Fruit fly (Drosophila melanogaster) whole organism, adult: ENCODE data around the gene Bcs1.

Experiments used
- CG11617 ChIP-seq: fragments of 200-800 bp; sonication (Bioruptor generic); optimal IDR thresholded peaks from 2 replicates; lab custom pipeline; 2017; ENCODE audit warnings: mild to moderate bottlenecking, missing biosample characterization, missing genetic modification reagents, missing genetic modification characterization
- CG12768 ChIP-seq: fragments of 200-800 bp; sonication (Bioruptor generic); optimal IDR thresholded peaks from 2 replicates; lab custom pipeline; 2017; ENCODE audit warnings: missing biosample characterization, missing genetic modification characterization, mild to moderate bottlenecking, moderate library complexity, missing genetic modification reagents
- CG14711 ChIP-seq: fragments of 200-800 bp; sonication (Bioruptor generic); optimal IDR thresholded peaks from 2 replicates; lab custom pipeline; 2018; ENCODE audit warnings: missing biosample characterization, mild to moderate bottlenecking, missing genetic modification characterization, moderate library complexity
- CG1620 ChIP-seq: fragments of 200-800 bp; sonication (Bioruptor generic); optimal IDR thresholded peaks from 2 replicates; lab custom pipeline; 2016; ENCODE audit warnings: missing biosample characterization, missing genetic modification characterization
- CG5204 ChIP-seq: fragments of 200-800 bp; sonication (Bioruptor generic); optimal IDR thresholded peaks from 2 replicates; lab custom pipeline; 2016; ENCODE audit warnings: missing biosample characterization, missing genetic modification characterization
- CG7045 ChIP-seq: fragments of 200-800 bp; sonication (Bioruptor generic); optimal IDR thresholded peaks from 2 replicates; lab custom pipeline; 2017; ENCODE audit warnings: missing biosample characterization, mild to moderate bottlenecking, missing genetic modification characterization
- CG7101 ChIP-seq: fragments of 200-800 bp; sonication (Bioruptor generic); optimal IDR thresholded peaks from 2 replicates; lab custom pipeline; 2018; ENCODE audit warnings: missing biosample characterization, mild to moderate bottlenecking, missing genetic modification characterization, moderate library complexity
- Clk ChIP-seq: fragments of 200-800 bp; sonication (Bioruptor generic); optimal IDR thresholded peaks from 2 replicates; lab custom pipeline; 2017; ENCODE audit warnings: missing biosample characterization, missing genetic modification characterization
- Crg-1 ChIP-seq: fragments of 200-800 bp; sonication (Bioruptor generic); optimal IDR thresholded peaks from 2 replicates; lab custom pipeline; 2016; ENCODE audit warnings: missing biosample characterization, missing genetic modification characterization
- Hr96 ChIP-seq: fragments of 200-800 bp; sonication (Bioruptor generic); optimal IDR thresholded peaks from 2 replicates; lab custom pipeline; 2016; ENCODE audit warnings: missing biosample characterization, missing genetic modification characterization
- Mnt ChIP-seq: fragments of 200-800 bp; sonication (Bioruptor generic); optimal IDR thresholded peaks from 2 replicates; lab custom pipeline; 2016; ENCODE audit warnings: missing biosample characterization, mild to moderate bottlenecking, missing genetic modification characterization
- bab1 ChIP-seq: fragments of 200-800 bp; sonication (Bioruptor generic); optimal IDR thresholded peaks from 3 replicates; lab custom pipeline; 2019; ENCODE audit warnings: missing biosample characterization, mild to moderate bottlenecking, missing genetic modification characterization, moderate library complexity
- cnc ChIP-seq, 2 experiments: fragments of >200 bp; optimal IDR thresholded peaks; 2 replicates each; lab custom pipeline; 2017
- kay ChIP-seq: fragments of 200-800 bp; sonication (Bioruptor generic); peaks from one replicate; lab custom pipeline; 2016; ENCODE audit warnings: missing biosample characterization, missing genetic modification characterization, borderline replicate concordance
- ovo ChIP-seq: fragments of 200-800 bp; sonication (Bioruptor generic); optimal IDR thresholded peaks from 2 replicates; lab custom pipeline; 2016; ENCODE audit warnings: missing biosample characterization, missing genetic modification characterization
- pad ChIP-seq: fragments of 200-800 bp; sonication (Bioruptor generic); optimal IDR thresholded peaks from 3 replicates; lab custom pipeline; 2017; ENCODE audit warnings: missing biosample characterization, missing genetic modification characterization, mild to moderate bottlenecking, moderate library complexity, missing genetic modification reagents
- tj ChIP-seq: fragments of 200-800 bp; sonication (Bioruptor generic); optimal IDR thresholded peaks from 3 replicates; lab custom pipeline; 2017; ENCODE audit warnings: missing biosample characterization, mild to moderate bottlenecking, missing genetic modification characterization, moderate library complexity
- toe ChIP-seq: fragments of 200-800 bp; sonication (Bioruptor generic); optimal IDR thresholded peaks from 2 replicates; lab custom pipeline; 2016; ENCODE audit warnings: missing biosample characterization, missing genetic modification characterization

Bcs1 gene

dm6 chr2L:10266511-10266910, 44.1 kb downstream of the Bcs1 start, which contains the start of gene CG4953:
TSS of gene CG4953 (plus strand) at chr2L:10266703.
- no peak for TF ChIP-seq CG11617 (GFP tag; lab: Kevin White, UChicago)
- no peak for TF ChIP-seq bab1
- TF ChIP-seq Hr96 = no peak
- no peak for TF ChIP-seq ovo (GFP tag; lab: Kevin White, UChicago)
- TF ChIP-seq CG7045 = no peak

DNA sequence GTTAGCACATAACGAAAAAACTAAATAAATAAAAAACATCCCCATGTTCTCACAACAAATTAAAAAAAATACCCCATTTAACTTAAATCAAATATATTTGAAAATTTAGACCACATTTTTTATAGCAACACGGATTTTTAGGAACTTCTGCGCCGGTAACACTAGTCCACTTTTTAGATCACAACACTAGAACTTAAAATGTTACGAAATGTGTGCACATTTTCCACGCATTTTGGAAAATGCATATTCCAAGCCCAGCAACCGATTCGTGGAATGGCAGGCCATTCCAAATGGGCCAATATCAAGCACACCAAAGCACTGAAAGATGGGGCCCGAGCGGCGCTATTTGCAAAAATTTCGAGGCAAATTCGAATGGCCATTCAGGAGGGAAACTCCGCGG, 46.2 kb downstream of the Bcs1 start, which contains the start of gene CG4957:
Gene CG4957 (plus strand): TSS at position 185 of the 400 bp plus-strand sequence.
- TF ChIP-seq CG11617 (GFP tag; lab: Kevin White, UChicago) (no peak), CG5204 (GFP tag; lab: Kevin White, UChicago) (no peak), Crg-1 (GFP tag; lab: Kevin White, UChicago) (no peak), CG14711 (no peak), CG1620 (no peak), Clk (GFP tag; lab: Kevin White, UChicago) (no peak), pad (GFP tag; lab: Kevin White, UChicago) (no peak), toe (GFP tag; lab: Kevin White, UChicago) (no peak), CG7045 (no peak), CG7101 (tag; lab: Kevin White, UChicago) (no peak), cnc (optimal IDR thresholded peaks at IDR 0.05; lab: Kevin White, UChicago) (no peak), CG12768 (GFP tag; lab: Kevin White, UChicago) (no peak), ovo (GFP tag; lab: Kevin White, UChicago) (no peak), Hr96 (no peak), Mnt (GFP tag; lab: Kevin White, UChicago) (no peak), tj (GFP tag; lab: Kevin White, UChicago) (no peak)

DNA sequence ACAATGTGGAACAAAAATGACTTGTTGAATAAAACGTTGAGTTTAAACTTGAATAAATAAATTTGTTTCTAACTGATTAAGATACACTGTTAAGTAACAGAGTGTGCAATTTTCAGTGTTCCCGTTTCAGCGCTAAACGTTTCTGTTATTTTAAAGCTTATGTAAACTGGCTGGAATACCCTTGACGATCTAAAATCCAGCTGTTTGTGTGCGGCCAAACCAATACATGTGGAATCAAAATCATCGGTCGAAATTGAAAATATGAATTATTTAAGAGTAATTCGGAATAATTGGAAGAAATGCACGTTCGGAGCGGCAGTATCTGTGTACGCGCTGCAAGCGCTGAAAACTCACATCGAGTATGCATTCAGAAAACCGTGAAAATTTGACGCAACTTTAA, 47.4 kb downstream of the Bcs1 start, which contains the start of gene Mulk:
Gene Mulk (plus strand): TSS at position 198 of the 400 bp plus-strand sequence.
- TF ChIP-seq kay (no peak), CG7101 (tag; lab: Kevin White, UChicago) (no peak), Clk (GFP tag; lab: Kevin White, UChicago) (no peak), CG14711 (no peak), Crg-1 (GFP tag; lab: Kevin White, UChicago) (no peak), pad (GFP tag; lab: Kevin White, UChicago) (no peak), CG1620 (no peak), tj (GFP tag; lab: Kevin White, UChicago) (no peak)

- TF ChIP-seq Clk (GFP tag; lab: Kevin White, UChicago) = no peak
- no peak for TF ChIP-seq CG7045
- TF ChIP-seq bab1 = no peak
- no peak for TF ChIP-seq CG1620
- TF ChIP-seq tj (GFP tag; lab: Kevin White, UChicago) = no peak
- TF ChIP-seq CG5204 (GFP tag; lab: Kevin White, UChicago) = no peak
These were observed 49.8 kb downstream of the Bcs1 start, which contains the start of gene trk for dm6 chr2L:10272224-10272623. TSS of gene trk (minus strand) at chr2L:10272324.
